Fruit fly (Drosophila melanogaster) whole organism, adult: ENCODE results near the gene Dip-B.

Experiments
- CG7045 ChIP-seq: fragments of 200-800 bp; sonication (Bioruptor generic); optimal IDR thresholded peaks from 2 replicates; lab custom pipeline; 2017; ENCODE audit warnings: missing biosample characterization, mild to moderate bottlenecking, missing genetic modification characterization
- Crg-1 ChIP-seq: fragments of 200-800 bp; sonication (Bioruptor generic); optimal IDR thresholded peaks from 2 replicates; lab custom pipeline; 2016; ENCODE audit warnings: missing biosample characterization, missing genetic modification characterization
- cic ChIP-seq: fragments of 200-800 bp; sonication (Bioruptor generic); optimal IDR thresholded peaks from 2 replicates; lab custom pipeline; 2017; ENCODE audit warnings: missing biosample characterization, mild to moderate bottlenecking, missing genetic modification characterization, moderate library complexity
- cnc ChIP-seq, 2 experiments: fragments of >200 bp; optimal IDR thresholded peaks; 2 replicates each; lab custom pipeline; 2017
- kay ChIP-seq: fragments of 200-800 bp; sonication (Bioruptor generic); peaks from one replicate; lab custom pipeline; 2016; ENCODE audit warnings: missing biosample characterization, missing genetic modification characterization, borderline replicate concordance

dm6 chr3R:13767239-13767638 is 14.8 kb upstream of the Dip-B start, which contains the start of gene Cht5:
- TF ChIP-seq cic (GFP tag; lab: Kevin White, UChicago): no peak
- TF ChIP-seq cnc (optimal IDR thresholded peaks at IDR 0.05; lab: Kevin White, UChicago): no peak
- TF ChIP-seq CG7045: no peak
- no peak for TF ChIP-seq Crg-1 (GFP tag; lab: Kevin White, UChicago)
- TF ChIP-seq kay (GFP tag; lab: Kevin White, UChicago): no peak
